Fruit fly (Drosophila melanogaster) ovary, adult (tissue): ENCODE measurements around the gene AP-1sigma.

ENCODE experiments used
- CG17801 ChIP-seq: fragments of 200-800 bp; optimal IDR thresholded peaks from 2 replicates; lab custom pipeline; 2019; ENCODE audit warnings: missing biosample characterization, mild to moderate bottlenecking, missing genetic modification characterization, moderate library complexity; ENCODE audit not compliant: partially characterized antibody

Gene AP-1sigma

dm6 chr3R:23958091-23958838 is at the start of gene AP-1sigma, which contains the start of gene GluProRS:
TSS of gene AP-1sigma (plus strand) at chr3R:23958651.
TSS of gene GluProRS (minus strand) at chr3R:23958391.
- peak; percentile 88 for TF ChIP-seq CG17801 (GFP tag; lab: Kevin White, UChicago)

dm6 chr3R:23909347-23909862 is 49.0 kb upstream of the AP-1sigma start:
- TF ChIP-seq CG17801 (GFP tag; lab: Kevin White, UChicago) = no peak

dm6 chr3R:23910260-23910887 is 48.1 kb upstream of the AP-1sigma start:
- no peak for TF ChIP-seq CG17801 (GFP tag; lab: Kevin White, UChicago)

DNA sequence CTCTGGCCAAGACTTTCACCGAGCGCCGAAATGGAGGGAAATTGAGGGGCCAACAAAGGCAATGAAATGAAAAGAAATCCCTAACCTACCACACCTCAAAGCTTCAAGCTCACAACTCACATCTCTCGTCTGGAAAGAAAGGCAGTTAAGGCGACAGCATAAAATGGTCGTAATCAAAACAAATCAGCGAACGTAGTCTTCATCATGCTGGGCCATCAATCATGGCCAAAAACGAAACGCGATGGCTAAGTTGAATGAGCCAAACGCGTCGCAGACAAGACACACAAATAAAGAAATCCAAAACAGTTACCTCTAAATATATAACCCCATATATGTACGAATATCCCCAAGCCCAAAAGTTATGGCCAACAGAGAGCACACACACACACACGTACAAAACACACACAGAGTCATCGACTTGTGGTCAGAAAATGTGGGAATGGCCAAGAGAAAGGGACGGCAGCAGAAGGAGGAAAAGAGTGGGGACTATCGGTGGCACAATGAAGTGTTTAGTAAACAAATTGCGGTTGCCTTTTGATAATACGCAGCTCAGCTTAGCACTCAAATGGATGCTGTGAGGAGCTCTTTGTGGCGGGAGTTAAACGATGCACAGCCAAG is 47.3 kb upstream of the AP-1sigma start:
- TF ChIP-seq CG17801 (GFP tag; lab: Kevin White, UChicago) = no peak

- TF ChIP-seq CG17801 (GFP tag; lab: Kevin White, UChicago) = no peak
Measured at dm6 chr3R:23912349-23912748, 46.1 kb upstream of the AP-1sigma start.

dm6 chr3R:23914415-23915041 is 43.9 kb upstream of the AP-1sigma start:
- no peak for TF ChIP-seq CG17801 (GFP tag; lab: Kevin White, UChicago)

DNA sequence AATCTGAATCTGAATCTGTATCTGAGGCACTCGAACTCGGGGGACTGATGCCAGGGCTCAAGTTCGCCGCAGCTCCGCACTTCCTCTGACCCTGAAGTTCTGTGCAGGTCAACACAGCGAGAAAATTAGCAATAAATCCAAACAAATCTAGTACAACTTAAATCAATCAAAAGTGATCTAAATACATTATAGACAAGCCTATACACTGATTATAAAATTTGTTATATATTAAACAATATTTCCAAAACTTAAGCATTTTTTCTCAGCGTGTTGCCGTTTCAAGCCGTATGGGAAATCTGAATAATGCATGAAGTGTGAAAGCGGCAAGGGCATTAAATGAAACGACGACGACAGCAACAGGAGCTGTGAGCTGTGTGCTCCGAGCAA is 43.4 kb upstream of the AP-1sigma start:
- TF ChIP-seq CG17801 (GFP tag; lab: Kevin White, UChicago) = no peak

dm6 chr3R:23915967-23916366 is 42.5 kb upstream of the AP-1sigma start:
- no peak for TF ChIP-seq CG17801 (GFP tag; lab: Kevin White, UChicago)

DNA sequence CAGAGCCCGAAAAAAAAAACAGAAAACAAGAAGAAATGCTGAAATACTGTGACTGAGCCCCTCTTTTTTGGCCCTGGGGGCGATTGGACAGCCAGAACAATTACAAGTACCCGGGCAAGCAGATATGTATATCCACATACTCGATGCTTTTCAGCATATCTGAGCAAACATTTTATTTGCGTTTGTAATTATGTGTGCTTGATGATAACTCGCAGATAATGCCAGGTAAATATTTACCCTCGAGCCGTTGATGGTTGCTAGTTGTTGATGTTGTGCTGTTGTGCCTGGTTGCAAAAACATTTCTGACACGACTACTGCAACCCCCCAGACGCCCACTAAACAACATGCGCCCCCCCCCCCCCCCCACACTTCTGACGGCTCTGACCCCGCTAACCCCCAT is 39.1 kb upstream of the AP-1sigma start:
- TF ChIP-seq CG17801 (GFP tag; lab: Kevin White, UChicago) = no peak

DNA sequence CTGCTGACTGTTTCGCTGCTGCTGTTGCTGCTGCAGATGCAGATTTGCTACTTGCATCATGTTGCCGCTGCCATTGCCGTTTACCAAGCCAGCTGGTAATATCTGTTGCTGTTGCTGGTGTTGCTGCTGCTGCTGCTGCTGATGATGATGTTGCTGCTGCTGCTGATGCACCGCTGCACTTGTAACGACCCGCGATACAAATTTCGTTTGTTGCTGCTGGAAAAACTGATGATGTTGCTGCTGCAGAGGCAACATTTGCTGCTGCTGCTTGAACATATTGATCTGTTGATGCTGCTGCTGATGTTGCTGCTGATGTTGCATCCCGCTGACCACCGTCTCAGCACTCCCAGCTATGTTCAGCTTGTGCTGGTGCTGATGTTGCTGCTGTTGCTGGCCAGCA is 38.1 kb upstream of the AP-1sigma start:
- TF ChIP-seq CG17801 (GFP tag; lab: Kevin White, UChicago) = no peak

DNA sequence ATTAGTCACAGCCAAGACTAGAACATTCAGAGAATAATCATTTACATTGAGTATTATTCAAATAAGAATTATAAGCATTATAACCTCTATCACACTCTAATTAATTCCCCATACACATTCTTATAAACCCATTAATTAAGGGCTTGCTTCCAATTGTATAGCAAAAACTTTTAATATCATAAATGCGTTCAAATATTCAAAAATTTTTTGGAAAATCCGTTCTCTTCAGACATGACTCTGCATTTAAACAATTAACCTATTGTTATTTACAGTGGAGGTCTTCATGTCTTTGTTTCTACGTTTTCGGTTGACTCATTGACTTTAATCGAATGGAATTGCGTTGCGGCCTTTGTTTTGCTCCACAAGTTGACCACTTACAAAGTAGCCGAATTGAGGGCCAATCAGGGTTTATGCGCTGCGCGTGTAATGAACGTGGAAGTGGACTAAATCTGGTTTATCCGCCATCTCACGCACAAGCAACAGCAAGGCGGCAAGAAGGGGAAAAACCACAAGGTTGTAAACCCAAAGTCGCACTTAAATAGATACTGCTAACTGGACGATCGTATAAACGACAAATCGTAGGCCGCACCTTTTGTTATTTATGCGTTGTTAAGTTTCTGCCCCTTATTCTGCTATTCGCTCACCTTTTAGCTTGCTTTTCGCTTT is 37.4 kb upstream of the AP-1sigma start:
- peak; percentile 47 for TF ChIP-seq CG17801 (GFP tag; lab: Kevin White, UChicago)

- TF ChIP-seq CG17801 (GFP tag; lab: Kevin White, UChicago) = peak; percentile 75
Measured at dm6 chr3R:23921701-23922501, 36.5 kb upstream of the AP-1sigma start.

DNA sequence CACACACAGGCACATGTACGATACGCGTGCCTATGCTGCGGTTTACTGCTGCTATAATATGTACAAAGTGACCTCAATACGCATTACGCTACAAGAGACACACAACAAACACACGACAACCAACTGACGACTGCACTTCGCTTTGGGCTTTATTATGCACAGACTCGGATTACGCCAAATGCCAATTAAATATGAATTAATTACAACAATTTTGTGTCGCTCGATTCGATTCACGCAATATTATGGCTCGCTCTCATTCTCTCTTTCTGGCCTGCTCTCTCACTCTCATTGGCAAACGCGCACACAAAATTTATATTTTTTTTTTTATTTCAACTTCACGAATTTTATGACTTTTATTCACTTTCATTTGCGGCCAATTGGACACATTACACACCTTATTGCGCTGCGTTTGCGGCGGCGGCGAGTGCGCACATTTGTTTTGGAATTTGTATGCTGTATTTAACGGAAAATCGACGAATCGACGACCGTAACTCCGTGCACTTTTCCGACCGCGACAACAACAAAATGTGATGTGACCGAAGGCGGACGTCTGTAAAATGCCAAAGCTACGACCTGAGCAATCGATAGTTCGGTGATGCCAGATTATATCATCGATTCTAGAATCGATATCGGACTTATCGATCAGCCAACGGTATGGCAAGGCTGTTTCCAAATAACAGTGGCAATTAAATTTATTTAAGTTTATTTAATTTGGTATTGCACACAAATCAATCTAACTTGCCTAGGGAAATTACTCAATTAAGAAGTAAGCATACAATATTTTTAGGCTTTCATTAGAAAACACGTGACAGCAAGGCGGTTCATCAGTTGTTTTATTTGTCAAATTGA is 35.7 kb upstream of the AP-1sigma start, which contains the start of the genes sba and CG31141:
sba (minus strand) TSS at position 472 of the 849 bp plus-strand sequence.
CG31141 (plus strand) TSS at position 799 of the 849 bp plus-strand sequence.
- peak; percentile 81 for TF ChIP-seq CG17801 (GFP tag; lab: Kevin White, UChicago)
